Worm (Caenorhabditis elegans) whole organism, L4 larva: ENCODE data around the gene acl-12.
A peak's percentile ranks its signal among the peaks of the same experiment; 100 is the strongest.

Experiments used
- ceh-32 ChIP-seq: sonication (generic microtip); optimal IDR thresholded peaks from 2 replicates; lab custom pipeline; 2016; ENCODE audit warnings: mild to moderate bottlenecking, missing genetic modification characterization, missing compliant biosample characterization; ENCODE audit not compliant: poor library complexity
- fkh-10 ChIP-seq: fragments of 150-350 bp; optimal IDR thresholded peaks from 2 replicates; lab custom pipeline; 2014; ENCODE audit warnings: missing biosample characterization, missing genetic modification reagents, missing genetic modification characterization
- fos-1 ChIP-seq: fragments of 150-350 bp; optimal IDR thresholded peaks from 2 replicates; lab custom pipeline; 2014; ENCODE audit warnings: missing biosample characterization, missing genetic modification characterization
- mdl-1 ChIP-seq, 2 experiments: fragments of 150-350 bp in 1 of 2; sonication (generic microtip) in 1 of 2; optimal IDR thresholded peaks; 2 replicates each; lab custom pipeline; 2014 to 2017; ENCODE audit warnings: missing biosample characterization in 2 of 2, missing genetic modification characterization in 2 of 2
- unc-62 ChIP-seq, 3 experiments: fragments of 150-350 bp in 1 of 3; sonication (generic microtip); optimal IDR thresholded peaks in 2 of 3; peaks in 1 of 3; 1 replicate in 1 of 3; 2 replicates in 2 of 3; lab custom pipeline; 2014 to 2017; ENCODE audit warnings: missing biosample characterization in 3 of 3, missing genetic modification characterization in 3 of 3, missing genetic modification reagents in 3 of 3, missing genotype in 1 of 3
- zag-1 ChIP-seq: fragments of 150-350 bp; optimal IDR thresholded peaks from 2 replicates; lab custom pipeline; 2014; ENCODE audit warnings: missing biosample characterization, missing genetic modification characterization

ce11 chrX:7436912-7437311, 5.5 kb downstream of the acl-12 start:
- TF ChIP-seq ceh-32 (tag; lab: Kevin White, UChicago) (no peak), fos-1 (tag; lab: Kevin White, UChicago) (no peak), zag-1 (tag; lab: Kevin White, UChicago) (no peak), unc-62 (GFP tag; optimal IDR thresholded peaks at IDR 0.05 in 1 of 2; lab: Kevin White, UChicago) (peak in 1 of 2 experiments; percentile 76), unc-62 (tag; optimal IDR thresholded peaks at IDR 0.05; lab: Kevin White, UChicago) (no peak), mdl-1 (tag; optimal IDR thresholded peaks at IDR 0.05; lab: Kevin White, UChicago) (no peak), fkh-10 (no peak)
